Worm (Caenorhabditis elegans) whole organism, L1 larva: ENCODE measurements around the gene srt-30.

Experiments
- ceh-82 ChIP-seq, 3 experiments: fragments of 150-350 bp in 1 of 3; sonication (generic microtip) in 2 of 3; optimal IDR thresholded peaks; 2 replicates each; lab custom pipeline; 2014 to 2017; ENCODE audit warnings: missing biosample characterization in 3 of 3, missing genetic modification characterization in 3 of 3
- hlh-4 ChIP-seq: sonication (generic microtip); optimal IDR thresholded peaks from 2 replicates; lab custom pipeline; 2016; ENCODE audit warnings: mild to moderate bottlenecking, missing genetic modification characterization, missing compliant biosample characterization
- mdl-1 ChIP-seq, 2 experiments: fragments of 150-350 bp; optimal IDR thresholded peaks; 2 replicates each; lab custom pipeline; 2014 to 2017; ENCODE audit warnings: missing biosample characterization in 2 of 2, missing genetic modification characterization in 2 of 2, inconsistent platforms in 1 of 2
- nhr-76 ChIP-seq: sonication (generic microtip); optimal IDR thresholded peaks from 2 replicates; lab custom pipeline; 2017; ENCODE audit warnings: missing biosample characterization, missing genetic modification characterization

DNA sequence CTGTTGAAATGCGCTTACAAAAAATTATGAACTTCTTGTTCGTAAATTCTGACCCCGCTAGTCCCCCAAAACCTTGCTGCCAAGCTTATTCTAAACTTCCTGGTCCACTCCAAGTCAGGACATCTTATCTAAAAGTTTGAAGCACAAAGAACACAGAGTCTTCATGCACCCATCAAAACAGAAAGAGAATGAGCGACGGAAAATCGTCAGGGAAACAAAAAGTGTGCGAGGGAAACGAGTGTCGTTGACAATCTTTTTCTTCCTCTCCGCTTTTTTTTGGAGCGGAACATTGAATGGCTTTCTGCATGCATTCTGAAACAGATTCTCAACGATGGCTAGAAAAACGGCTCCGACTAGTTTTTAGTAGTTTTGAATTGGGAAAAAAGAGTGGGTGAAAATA is 24.9 kb upstream of the srt-30 start:
- TF ChIP-seq mdl-1 (tag; optimal IDR thresholded peaks at IDR 0.05; lab: Kevin White, UChicago) (no peak), ceh-82 (tag; optimal IDR thresholded peaks at IDR 0.05; lab: Kevin White, UChicago) (no peak), hlh-4 (tag; lab: Kevin White, UChicago) (no peak), nhr-76 (tag; lab: Kevin White, UChicago) (no peak)
